Worm (Caenorhabditis elegans) whole organism, young adult: ENCODE results near the gene R74.2.

Experiments
- B0019.2 ChIP-seq: fragments of 200-800 bp; sonication (Bioruptor generic); conservative IDR thresholded peaks from 2 replicates; pipeline ENCODE4 v1.3.6; 2022; ENCODE audit warnings: missing genetic modification reagents, missing genetic modification characterization, missing compliant biosample characterization
- B0035.1 ChIP-seq: sonication (generic microtip); optimal IDR thresholded peaks from 2 replicates; lab custom pipeline; 2016; ENCODE audit warnings: missing genetic modification characterization, mild to moderate bottlenecking, missing compliant biosample characterization, missing genotype, missing genetic modification reagents
- B0261.1 ChIP-seq: sonication (generic microtip); optimal IDR thresholded peaks from 2 replicates; lab custom pipeline; 2016; ENCODE audit warnings: mild to moderate bottlenecking, missing genetic modification characterization, moderate library complexity, missing compliant biosample characterization
- C06A6.2 ChIP-seq: fragments of 200-800 bp; sonication (Bioruptor generic); conservative IDR thresholded peaks from 2 replicates; pipeline ENCODE4 v1.3.6; 2022; ENCODE audit warnings: missing genetic modification characterization, missing compliant biosample characterization
- F10E7.11 ChIP-seq: sonication (generic microtip); optimal IDR thresholded peaks from 2 replicates; lab custom pipeline; 2017; ENCODE audit warnings: mild to moderate bottlenecking, missing genetic modification characterization, moderate library complexity, missing compliant biosample characterization
- F22D6.2 ChIP-seq: sonication (generic microtip); optimal IDR thresholded peaks from 2 replicates; lab custom pipeline; 2016; ENCODE audit warnings: mild to moderate bottlenecking, missing genetic modification characterization, missing compliant biosample characterization
- F23B12.7 ChIP-seq: sonication (generic microtip); optimal IDR thresholded peaks from 2 replicates; lab custom pipeline; 2017; ENCODE audit warnings: missing genetic modification characterization, mild to moderate bottlenecking, missing compliant biosample characterization, antibody characterized with exemption, moderate library complexity; ENCODE audit not compliant: insufficient read depth
- F37B4.10 ChIP-seq: fragments of 200-800 bp; sonication (Bioruptor generic); IDR thresholded peaks from 2 replicates; pipeline ENCODE4 v1.3.6; 2022; ENCODE audit warnings: missing genetic modification characterization, missing compliant biosample characterization
- F55B11.4 ChIP-seq: sonication (generic microtip); optimal IDR thresholded peaks from 2 replicates; lab custom pipeline; 2016; ENCODE audit warnings: missing compliant biosample characterization, missing genetic modification characterization, borderline replicate concordance; ENCODE audit not compliant: insufficient read depth
- K12H6.12 ChIP-seq: fragments of 200-800 bp; sonication (Bioruptor generic); optimal IDR thresholded peaks from 2 replicates; lab custom pipeline; 2018; ENCODE audit warnings: mild to moderate bottlenecking, missing genetic modification characterization, missing compliant biosample characterization
- T26A5.8 ChIP-seq: sonication (generic microtip); optimal IDR thresholded peaks from 2 replicates; lab custom pipeline; 2016; ENCODE audit warnings: missing genetic modification characterization, missing compliant biosample characterization
- Y53G8AR.9 ChIP-seq: fragments of 200-800 bp; sonication (Bioruptor generic); conservative IDR thresholded peaks from 2 replicates; pipeline ENCODE4 v1.3.6; 2022; ENCODE audit warnings: missing genetic modification reagents, missing genetic modification characterization, missing compliant biosample characterization
- Y56A3A.18 ChIP-seq: fragments of 200-800 bp; sonication (Bioruptor generic); IDR thresholded peaks from 2 replicates; pipeline ENCODE4 v1.3.6; 2022; ENCODE audit warnings: missing genetic modification reagents, missing genetic modification characterization, missing compliant biosample characterization
- Y79H2A.3 ChIP-seq: fragments of 200-800 bp; sonication (Bioruptor generic); conservative IDR thresholded peaks from 2 replicates; pipeline ENCODE4 v1.3.6; 2022; ENCODE audit warnings: missing genetic modification reagents, missing genetic modification characterization, missing compliant biosample characterization
- ZK185.1 ChIP-seq: sonication (generic microtip); optimal IDR thresholded peaks from 2 replicates; lab custom pipeline; 2016; ENCODE audit warnings: mild to moderate bottlenecking, missing genetic modification characterization, missing compliant biosample characterization; ENCODE audit not compliant: poor library complexity, severe bottlenecking
- aptf-2 ChIP-seq: fragments of 200-800 bp; sonication (Bioruptor generic); conservative IDR thresholded peaks from 2 replicates; pipeline ENCODE4 v1.3.6; 2022; ENCODE audit warnings: missing genetic modification reagents, missing genetic modification characterization, missing compliant biosample characterization
- atf-7 ChIP-seq: sonication (generic microtip); optimal IDR thresholded peaks from 2 replicates; lab custom pipeline; 2017; ENCODE audit warnings: mild to moderate bottlenecking, missing genetic modification characterization, missing compliant biosample characterization
- attf-6 ChIP-seq: fragments of 200-800 bp; sonication (Bioruptor generic); IDR thresholded peaks from 2 replicates; pipeline ENCODE4 v1.3.6; 2022; ENCODE audit warnings: missing genetic modification reagents, missing genetic modification characterization, missing compliant biosample characterization
- bed-2 ChIP-seq: fragments of 200-800 bp; sonication (Bioruptor generic); IDR thresholded peaks from 2 replicates; pipeline ENCODE4 v1.3.6; 2022; ENCODE audit warnings: missing genetic modification reagents, missing genetic modification characterization, missing compliant biosample characterization
- cebp-1 ChIP-seq, 2 experiments: fragments of 200-800 bp in 1 of 2; sonication (Bioruptor generic) in 1 of 2; sonication (generic microtip) in 1 of 2; IDR thresholded peaks in 1 of 2; optimal IDR thresholded peaks in 1 of 2; 2 replicates each; pipeline versions ENCODE4 v1.3.6 to Lab custom; 2017 to 2022; ENCODE audit warnings: missing compliant biosample characterization in 2 of 2, missing genetic modification characterization in 2 of 2, mild to moderate bottlenecking in 1 of 2, missing genetic modification reagents in 1 of 2, moderate library complexity in 1 of 2
- ceh-40 ChIP-seq: fragments of 200-800 bp; sonication (Bioruptor generic); IDR thresholded peaks from 2 replicates; pipeline ENCODE4 v1.3.6; 2022; ENCODE audit warnings: missing genetic modification characterization, missing compliant biosample characterization
- ceh-58 ChIP-seq: fragments of 200-800 bp; sonication (Bioruptor generic); IDR thresholded peaks from 2 replicates; pipeline ENCODE4 v1.3.6; 2022; ENCODE audit warnings: missing genetic modification characterization, missing compliant biosample characterization
- chd-7 ChIP-seq: sonication (generic microtip); optimal IDR thresholded peaks from 2 replicates; lab custom pipeline; 2016; ENCODE audit warnings: mild to moderate bottlenecking, missing genetic modification characterization, moderate library complexity, missing compliant biosample characterization
- dpl-1 ChIP-seq: fragments of 150-350 bp; optimal IDR thresholded peaks from 2 replicates; lab custom pipeline; 2014; ENCODE audit warnings: missing biosample characterization, missing genetic modification reagents, missing genetic modification characterization
- efl-1 ChIP-seq: fragments of 150-350 bp; optimal IDR thresholded peaks from 2 replicates; lab custom pipeline; 2014; ENCODE audit warnings: missing biosample characterization, missing genetic modification reagents, missing genetic modification characterization
- egl-44 ChIP-seq: fragments of 200-800 bp; sonication (Bioruptor generic); IDR thresholded peaks from 2 replicates; pipeline ENCODE4 v1.3.6; 2022; ENCODE audit warnings: missing genetic modification reagents, missing genetic modification characterization, missing compliant biosample characterization
- ets-4 ChIP-seq: fragments of 200-800 bp; sonication (Bioruptor generic); optimal IDR thresholded peaks from 2 replicates; lab custom pipeline; 2018; ENCODE audit warnings: mild to moderate bottlenecking, missing genetic modification characterization, missing compliant biosample characterization
- hrde-1 ChIP-seq: sonication (generic microtip); optimal IDR thresholded peaks from 2 replicates; lab custom pipeline; 2016; ENCODE audit warnings: missing genetic modification characterization, mild to moderate bottlenecking, missing compliant biosample characterization, moderate library complexity, missing genotype, missing genetic modification reagents, borderline replicate concordance
- let-526 ChIP-seq: fragments of 200-800 bp; sonication (Bioruptor generic); IDR thresholded peaks from 2 replicates; pipeline ENCODE4 v1.3.6; 2022; ENCODE audit warnings: missing genetic modification reagents, missing genetic modification characterization, missing compliant biosample characterization
- lin-26 ChIP-seq: fragments of 200-800 bp; sonication (Bioruptor generic); IDR thresholded peaks from 2 replicates; pipeline ENCODE4 v1.3.6; 2022; ENCODE audit warnings: missing genetic modification reagents, missing genetic modification characterization, missing compliant biosample characterization
- lsy-27 ChIP-seq: sonication (generic microtip); optimal IDR thresholded peaks from 2 replicates; lab custom pipeline; 2017; ENCODE audit warnings: missing genetic modification characterization, mild to moderate bottlenecking, missing compliant biosample characterization, antibody characterized with exemption, missing genotype, borderline replicate concordance; ENCODE audit not compliant: insufficient read depth
- madf-3 ChIP-seq: fragments of 200-800 bp; sonication (Bioruptor generic); IDR thresholded peaks from 2 replicates; pipeline ENCODE4 v1.3.6; 2022; ENCODE audit warnings: missing genetic modification reagents, missing genetic modification characterization, missing compliant biosample characterization
- nfya-1 ChIP-seq: sonication (generic microtip); optimal IDR thresholded peaks from 2 replicates; lab custom pipeline; 2017; ENCODE audit warnings: antibody characterized with exemption, missing compliant biosample characterization, missing genetic modification characterization, borderline replicate concordance; ENCODE audit not compliant: insufficient read depth
- nhr-179 ChIP-seq: sonication (generic microtip); optimal IDR thresholded peaks from 2 replicates; lab custom pipeline; 2016; ENCODE audit warnings: mild to moderate bottlenecking, missing genetic modification characterization, missing compliant biosample characterization
- nhr-80 ChIP-seq: sonication (generic microtip); optimal IDR thresholded peaks from 2 replicates; lab custom pipeline; 2016; ENCODE audit warnings: missing genetic modification characterization, missing compliant biosample characterization
- pbrm-1 ChIP-seq: fragments of 200-800 bp; sonication (Bioruptor generic); IDR thresholded peaks from 2 replicates; pipeline ENCODE4 v1.3.6; 2022; ENCODE audit warnings: missing genetic modification reagents, missing genetic modification characterization, missing compliant biosample characterization
- pha-4 ChIP-seq: fragments of 150-350 bp; sonication (generic microtip); optimal IDR thresholded peaks from 2 replicates; lab custom pipeline; 2014; ENCODE audit warnings: missing biosample characterization, missing genetic modification reagents, missing genetic modification characterization
- rcor-1 ChIP-seq: fragments of 200-800 bp; sonication (Bioruptor generic); IDR thresholded peaks from 2 replicates; pipeline ENCODE4 v1.3.6; 2022; ENCODE audit warnings: missing genetic modification reagents, missing genetic modification characterization, missing compliant biosample characterization
- repo-1 ChIP-seq: sonication (generic microtip); optimal IDR thresholded peaks from 2 replicates; lab custom pipeline; 2017; ENCODE audit warnings: mild to moderate bottlenecking, missing genetic modification characterization, missing compliant biosample characterization
- sptf-2 ChIP-seq: fragments of 200-800 bp; sonication (Bioruptor generic); optimal IDR thresholded peaks from 2 replicates; lab custom pipeline; 2018; ENCODE audit warnings: mild to moderate bottlenecking, missing genetic modification characterization, missing compliant biosample characterization
- tlf-1 ChIP-seq: fragments of 200-800 bp; sonication (Bioruptor generic); optimal IDR thresholded peaks from 2 replicates; lab custom pipeline; 2018; ENCODE audit warnings: mild to moderate bottlenecking, missing genetic modification characterization, missing compliant biosample characterization
- ztf-25 ChIP-seq: fragments of 200-800 bp; sonication (Bioruptor generic); IDR thresholded peaks from 2 replicates; pipeline ENCODE4 v1.3.6; 2022; ENCODE audit warnings: missing genetic modification reagents, missing genetic modification characterization, missing compliant biosample characterization
- ztf-3 ChIP-seq: fragments of 200-800 bp; sonication (Bioruptor generic); optimal IDR thresholded peaks from 2 replicates; lab custom pipeline; 2018; ENCODE audit warnings: mild to moderate bottlenecking, missing genetic modification characterization, missing compliant biosample characterization
- ztf-6 ChIP-seq: fragments of 200-800 bp; sonication (Bioruptor generic); IDR thresholded peaks from 2 replicates; pipeline ENCODE4 v1.3.6; 2022; ENCODE audit warnings: missing genetic modification reagents, missing genetic modification characterization, missing compliant biosample characterization

The R74.2 gene

ce11 chrIII:4191091-4191638 is 3.2 kb downstream of the R74.2 start, which contains the start of gene dnj-16 (continued):
- TF ChIP-seq cebp-1 (GFP tag; IDR thresholded peaks at IDR 0.05; lab: Robert Waterston, UW) (peak; percentile 96), cebp-1 (tag; optimal IDR thresholded peaks at IDR 0.05; lab: Kevin White, UChicago) (peak; percentile 98), Y56A3A.18 (GFP tag; lab: Robert Waterston, UW) (no peak), attf-6 (no peak), nhr-80 (tag; lab: Kevin White, UChicago) (peak; percentile 31), pha-4 (tag; lab: Kevin White, UChicago) (no peak)

ce11 chrIII:4193659-4194103 is 5.7 kb downstream of the R74.2 start, which contains the start of gene xbp-1:
Gene xbp-1 (plus strand): TSS chrIII:4193809.
- TF ChIP-seq F23B12.7 (tag; lab: Kevin White, UChicago) (peak; percentile 31), atf-7 (tag; lab: Kevin White, UChicago) (peak; percentile 99), efl-1 (no peak), repo-1 (tag; lab: Kevin White, UChicago) (no peak), B0035.1 (tag; lab: Kevin White, UChicago) (peak; percentile 3), egl-44 (GFP tag; lab: Robert Waterston, UW) (peak; percentile 70; the same call in 1 of the 2 replicates), ztf-3 (peak; percentile 3), attf-6 (no peak), ztf-25 (GFP tag; lab: Robert Waterston, UW) (no peak), pha-4 (tag; lab: Kevin White, UChicago) (peak; percentile 94), ztf-6 (GFP tag; lab: Robert Waterston, UW) (peak; percentile 32; the same call in 1 of the 2 replicates), B0261.1 (tag; lab: Kevin White, UChicago) (no peak), rcor-1 (GFP tag; lab: Robert Waterston, UW) (peak; percentile 31), C06A6.2 (GFP tag; lab: Robert Waterston, UW) (peak; percentile 62), chd-7 (tag; lab: Kevin White, UChicago) (peak; percentile 77), tlf-1 (GFP tag; lab: Kevin White, UChicago) (peak; percentile 78), lin-26 (no peak), Y79H2A.3 (GFP tag; lab: Robert Waterston, UW) (no peak), F10E7.11 (tag; lab: Kevin White, UChicago) (no peak), bed-2 (GFP tag; lab: Robert Waterston, UW) (no peak), B0019.2 (GFP tag; lab: Robert Waterston, UW) (no peak), ceh-58 (GFP tag; lab: Robert Waterston, UW) (no peak), F37B4.10 (0 out of 2 replicates have a peak, but pooled peaks have one; percentile 52), dpl-1 (GFP tag; lab: Kevin White, UChicago) (no peak), ets-4 (GFP tag; lab: Kevin White, UChicago) (peak; percentile 95), F22D6.2 (tag; lab: Kevin White, UChicago) (peak; percentile 47), T26A5.8 (tag; lab: Kevin White, UChicago) (no peak), let-526 (peak; percentile 59; the same call in 1 of the 2 replicates), F55B11.4 (no peak), pbrm-1 (GFP tag; lab: Robert Waterston, UW) (peak; percentile 55; the same call in 1 of the 2 replicates), ZK185.1 (tag; lab: Kevin White, UChicago) (peak; percentile 80), sptf-2 (GFP tag; lab: Kevin White, UChicago) (peak; percentile 32), Y53G8AR.9 (GFP tag; lab: Robert Waterston, UW) (0 out of 2 replicates have a peak, but pooled peaks have one; percentile 56), aptf-2 (GFP tag; lab: Robert Waterston, UW) (no peak), cebp-1 (GFP tag; IDR thresholded peaks at IDR 0.05; lab: Robert Waterston, UW) (peak; percentile 100), cebp-1 (tag; optimal IDR thresholded peaks at IDR 0.05; lab: Kevin White, UChicago) (peak; percentile 100), ceh-40 (GFP tag; lab: Robert Waterston, UW) (no peak), lsy-27 (tag; lab: Kevin White, UChicago) (no peak), hrde-1 (no peak), nhr-179 (no peak), nfya-1 (tag; lab: Kevin White, UChicago) (no peak), madf-3 (peak; percentile 95), K12H6.12 (tag; lab: Kevin White, UChicago) (peak; percentile 89)
